Fruit fly (Drosophila melanogaster): ENCODE measurements around the gene psd.

Gene psd

dm6 chr2L:5982334-5982987 is 17.7 kb upstream of the psd start (continued):
- TF ChIP-seq CG7963 (GFP tag; IDR thresholded peaks at IDR 0.05; ENCODE audit: partially characterized antibody) (no peak), bcd (GFP tag; optimal IDR thresholded peaks at IDR 0.05) (no peak), CG2678 (tag; optimal IDR thresholded peaks at IDR 0.05) (peak; percentile 20), CG15479 (GFP tag; optimal IDR thresholded peaks at IDR 0.05) (no peak), Ssrp (tag; optimal IDR thresholded peaks at IDR 0.05) (no peak), fru (optimal IDR thresholded peaks at IDR 0.05) (no peak), exex (tag; optimal IDR thresholded peaks at IDR 0.05) (peak; percentile 4), lmd (GFP tag; IDR thresholded peaks at IDR 0.05) (no peak), abd-A (tag; optimal IDR thresholded peaks at IDR 0.05) (no peak), onecut (GFP tag; IDR thresholded peaks at IDR 0.05) (peak; percentile 56), CG16779 (GFP tag; IDR thresholded peaks at IDR 0.05) (no peak), Sox100B (GFP tag; optimal IDR thresholded peaks at IDR 0.05) (peak; percentile 7), nau (GFP tag; optimal IDR thresholded peaks at IDR 0.05) (peak; percentile 32), usp (GFP tag; optimal IDR thresholded peaks at IDR 0.05) (no peak), CG1603 (tag; optimal IDR thresholded peaks at IDR 0.05) (peak; percentile 56), CG18011 (GFP tag; optimal IDR thresholded peaks at IDR 0.05) (no peak), CG42726 (GFP tag; IDR thresholded peaks at IDR 0.05; ENCODE audit: partially characterized antibody) (no peak), Scr (GFP tag; IDR thresholded peaks at IDR 0.05; ENCODE audit: partially characterized antibody) (no peak), vfl (GFP tag; optimal IDR thresholded peaks at IDR 0.05) (no peak), CG10267 (tag; optimal IDR thresholded peaks at IDR 0.05) (peak; percentile 88), Hmr (GFP tag; optimal IDR thresholded peaks at IDR 0.05) (peak; percentile 53), dpn (GFP tag; optimal IDR thresholded peaks at IDR 0.05) (peak; percentile 31 to 59), CG10274 (GFP tag; optimal IDR thresholded peaks at IDR 0.05) (no peak), Eip74EF (GFP tag; optimal IDR thresholded peaks at IDR 0.05) (peak in 1 of 2 experiments; percentile 41), ems (GFP tag; optimal IDR thresholded peaks at IDR 0.05) (peak; percentile 44), CG6813 (GFP tag; optimal IDR thresholded peaks at IDR 0.05) (no peak), p53 (GFP tag; optimal IDR thresholded peaks at IDR 0.05) (no peak), jigr1 (GFP tag; IDR thresholded peaks at IDR 0.05) (no peak), bbx (GFP tag; IDR thresholded peaks at IDR 0.05; ENCODE audit: partially characterized antibody) (no peak), ken (GFP tag; IDR thresholded peaks at IDR 0.05) (no peak), sna (GFP tag; IDR thresholded peaks at IDR 0.05; ENCODE audit: partially characterized antibody) (no peak), CG7745 (tag; optimal IDR thresholded peaks at IDR 0.05) (no peak), Kr (GFP tag; optimal IDR thresholded peaks at IDR 0.05) (no peak), tin (GFP tag; optimal IDR thresholded peaks at IDR 0.05) (peak; percentile 32), ap (GFP tag; IDR thresholded peaks at IDR 0.05) (no peak), CG14441 (GFP tag; IDR thresholded peaks at IDR 0.05) (no peak), eve (GFP tag; optimal IDR thresholded peaks at IDR 0.05) (no peak), tap (tag; optimal IDR thresholded peaks at IDR 0.05) (no peak), Dek (tag; optimal IDR thresholded peaks at IDR 0.05) (peak; percentile 41), Opbp (GFP tag; IDR thresholded peaks at IDR 0.05; ENCODE audit: partially characterized antibody) (no peak), Rx (GFP tag; IDR thresholded peaks at IDR 0.05) (no peak), CG10959 (GFP tag; IDR thresholded peaks at IDR 0.05) (no peak), az2 (GFP tag; optimal IDR thresholded peaks at IDR 0.05) (no peak), CG2889 (GFP tag; IDR thresholded peaks at IDR 0.05) (no peak), Sox102F (GFP tag; optimal IDR thresholded peaks at IDR 0.05) (no peak), unpg (GFP tag; optimal IDR thresholded peaks at IDR 0.05) (peak; percentile 19), Jarid2 (GFP tag; optimal IDR thresholded peaks at IDR 0.05) (peak; percentile 45), CG7556 (GFP tag; optimal IDR thresholded peaks at IDR 0.05) (peak; percentile 12), CG8281 (tag; optimal IDR thresholded peaks at IDR 0.05) (no peak)

Measured in whole organism, embryonic.